Fruit fly (Drosophila melanogaster) whole organism: Measurements from ENCODE around the gene ppk17.

Source experiments
- CG8478 ChIP-seq: fragments of >200 bp; optimal IDR thresholded peaks from 2 replicates; lab custom pipeline; 2018; ENCODE audit warnings: inconsistent platforms
- usp ChIP-seq: fragments of >200 bp; optimal IDR thresholded peaks from 2 replicates; lab custom pipeline; 2017; ENCODE audit warnings: missing biosample characterization, missing genetic modification characterization, mixed read lengths

dm6 chr2L:16754074-16754473 is 6.3 kb downstream of the ppk17 start, which contains the start of gene yellow-b:
- TF ChIP-seq usp (GFP tag; lab: Kevin White, UChicago) (no peak), CG8478 (lab: Kevin White, UChicago) (no peak)
